Fruit fly (Drosophila melanogaster): Measurements from ENCODE around the gene Bet5.
A peak's percentile ranks its signal among the peaks of the same experiment; 100 is the strongest.

Bet5 gene

dm6 chr3R:30179934-30180333, at the start of gene Bet5:
Gene Bet5, plus strand, starts transcription at chr3R:30180232.
- no peak for TF ChIP-seq CG1620 (GFP tag; optimal IDR thresholded peaks at IDR 0.05)
- no peak for TF ChIP-seq CG7101 (tag; optimal IDR thresholded peaks at IDR 0.05)
- TF ChIP-seq pad (GFP tag; optimal IDR thresholded peaks at IDR 0.05) = no peak
- TF ChIP-seq Crg-1 (GFP tag; optimal IDR thresholded peaks at IDR 0.05) = no peak
- no peak for TF ChIP-seq toe (GFP tag; optimal IDR thresholded peaks at IDR 0.05)
- TF ChIP-seq Hr96 (GFP tag; optimal IDR thresholded peaks at IDR 0.05) = no peak
- TF ChIP-seq CG11617 (GFP tag; optimal IDR thresholded peaks at IDR 0.05) = no peak
- no peak for TF ChIP-seq CG12768 (GFP tag; optimal IDR thresholded peaks at IDR 0.05)
- no peak for TF ChIP-seq Clk (GFP tag; optimal IDR thresholded peaks at IDR 0.05)
- no peak for TF ChIP-seq CG14711 (tag; optimal IDR thresholded peaks at IDR 0.05)

- TF ChIP-seq ovo (GFP tag; optimal IDR thresholded peaks at IDR 0.05) (no peak), CG33017 (tag; optimal IDR thresholded peaks at IDR 0.05) (no peak)
Measured at dm6 chr3R:30132295-30132694, 47.7 kb upstream of the Bet5 start, which contains the start of gene CG31029. Gene CG31029, minus strand, starts transcription at chr3R:30132395.

dm6 chr3R:30134063-30135047, 45.7 kb upstream of the Bet5 start, which contains the start of gene Tpi:
Gene Tpi, minus strand, starts transcription at chr3R:30134599.
- TF ChIP-seq ovo (GFP tag; optimal IDR thresholded peaks at IDR 0.05) (peak; percentile 50), CG33017 (tag; optimal IDR thresholded peaks at IDR 0.05) (peak; percentile 32), tj (GFP tag; optimal IDR thresholded peaks at IDR 0.05) (peak; percentile 24), bab1 (GFP tag; optimal IDR thresholded peaks at IDR 0.05) (peak; percentile 57), CG7101 (tag; optimal IDR thresholded peaks at IDR 0.05) (peak; percentile 33), Hr96 (GFP tag; optimal IDR thresholded peaks at IDR 0.05) (no peak), pad (GFP tag; optimal IDR thresholded peaks at IDR 0.05) (peak; percentile 71), cic (GFP tag; optimal IDR thresholded peaks at IDR 0.05) (no peak), CG12768 (GFP tag; optimal IDR thresholded peaks at IDR 0.05) (peak; percentile 41), CG11617 (GFP tag; optimal IDR thresholded peaks at IDR 0.05) (peak; percentile 8), CG5204 (GFP tag; optimal IDR thresholded peaks at IDR 0.05) (no peak), toe (GFP tag; optimal IDR thresholded peaks at IDR 0.05) (no peak), CG1620 (GFP tag; optimal IDR thresholded peaks at IDR 0.05) (peak; percentile 12), CG14711 (tag; optimal IDR thresholded peaks at IDR 0.05) (peak; percentile 38)

dm6 chr3R:30149506-30149905, 30.5 kb upstream of the Bet5 start, which contains the start of gene AdoR:
Gene AdoR, minus strand, starts transcription at chr3R:30149606.
- TF ChIP-seq CG14711 (tag; optimal IDR thresholded peaks at IDR 0.05) = no peak
- no peak for TF ChIP-seq Hr96 (GFP tag; optimal IDR thresholded peaks at IDR 0.05)
- no peak for TF ChIP-seq toe (GFP tag; optimal IDR thresholded peaks at IDR 0.05)
- TF ChIP-seq CG1620 (GFP tag; optimal IDR thresholded peaks at IDR 0.05) = no peak
- TF ChIP-seq CG11617 (GFP tag; optimal IDR thresholded peaks at IDR 0.05) = no peak
- no peak for TF ChIP-seq CG7045 (GFP tag; optimal IDR thresholded peaks at IDR 0.05)
- TF ChIP-seq CG5204 (GFP tag; optimal IDR thresholded peaks at IDR 0.05) = no peak
- TF ChIP-seq CG33017 (tag; optimal IDR thresholded peaks at IDR 0.05) = no peak
- no peak for TF ChIP-seq ovo (GFP tag; optimal IDR thresholded peaks at IDR 0.05)
- no peak for TF ChIP-seq Crg-1 (GFP tag; optimal IDR thresholded peaks at IDR 0.05)
- no peak for TF ChIP-seq kay (GFP tag; ENCODE audit: borderline replicate concordance)
- no peak for TF ChIP-seq pad (GFP tag; optimal IDR thresholded peaks at IDR 0.05)
- TF ChIP-seq bab1 (GFP tag; optimal IDR thresholded peaks at IDR 0.05) = no peak
- TF ChIP-seq tj (GFP tag; optimal IDR thresholded peaks at IDR 0.05) = no peak
- TF ChIP-seq cic (GFP tag; optimal IDR thresholded peaks at IDR 0.05) = no peak
- TF ChIP-seq CG7101 (tag; optimal IDR thresholded peaks at IDR 0.05) = no peak
- TF ChIP-seq CG12768 (GFP tag; optimal IDR thresholded peaks at IDR 0.05) = no peak
- TF ChIP-seq cnc (optimal IDR thresholded peaks at IDR 0.05) = no peak
- TF ChIP-seq Clk (GFP tag; optimal IDR thresholded peaks at IDR 0.05) = no peak
- TF ChIP-seq Mnt (GFP tag; optimal IDR thresholded peaks at IDR 0.05) = no peak

dm6 chr3R:30150602-30151001, 29.4 kb upstream of the Bet5 start:
- TF ChIP-seq Hr96 (GFP tag; optimal IDR thresholded peaks at IDR 0.05) (no peak), CG5204 (GFP tag; optimal IDR thresholded peaks at IDR 0.05) (no peak), cnc (optimal IDR thresholded peaks at IDR 0.05) (no peak), CG14711 (tag; optimal IDR thresholded peaks at IDR 0.05) (no peak), tj (GFP tag; optimal IDR thresholded peaks at IDR 0.05) (no peak), pad (GFP tag; optimal IDR thresholded peaks at IDR 0.05) (no peak), kay (GFP tag; ENCODE audit: borderline replicate concordance) (no peak), toe (GFP tag; optimal IDR thresholded peaks at IDR 0.05) (no peak)

- TF ChIP-seq CG11617 (GFP tag; optimal IDR thresholded peaks at IDR 0.05) = peak; percentile 38
- peak; percentile 72 for TF ChIP-seq CG5204 (GFP tag; optimal IDR thresholded peaks at IDR 0.05)
- TF ChIP-seq pad (GFP tag; optimal IDR thresholded peaks at IDR 0.05) = peak; percentile 53
- TF ChIP-seq Mnt (GFP tag; optimal IDR thresholded peaks at IDR 0.05) = no peak
- TF ChIP-seq CG14711 (tag; optimal IDR thresholded peaks at IDR 0.05) = peak; percentile 46
- peak; percentile 40 for TF ChIP-seq CG33017 (tag; optimal IDR thresholded peaks at IDR 0.05)
- TF ChIP-seq cic (GFP tag; optimal IDR thresholded peaks at IDR 0.05) = no peak
- peak; percentile 71 for TF ChIP-seq Hr96 (GFP tag; optimal IDR thresholded peaks at IDR 0.05)
- peak; percentile 84 for TF ChIP-seq CG12768 (GFP tag; optimal IDR thresholded peaks at IDR 0.05)
- TF ChIP-seq CG1620 (GFP tag; optimal IDR thresholded peaks at IDR 0.05) = peak; percentile 62
- TF ChIP-seq Crg-1 (GFP tag; optimal IDR thresholded peaks at IDR 0.05) = peak; percentile 43
- TF ChIP-seq tj (GFP tag; optimal IDR thresholded peaks at IDR 0.05) = peak; percentile 94
- TF ChIP-seq CG7045 (GFP tag; optimal IDR thresholded peaks at IDR 0.05) = peak; percentile 73
- no peak for TF ChIP-seq kay (GFP tag; ENCODE audit: borderline replicate concordance)
- peak; percentile 62 for TF ChIP-seq bab1 (GFP tag; optimal IDR thresholded peaks at IDR 0.05)
- TF ChIP-seq toe (GFP tag; optimal IDR thresholded peaks at IDR 0.05) = peak; percentile 54
- TF ChIP-seq cnc (optimal IDR thresholded peaks at IDR 0.05) = no peak
- TF ChIP-seq Clk (GFP tag; optimal IDR thresholded peaks at IDR 0.05) = peak; percentile 65
- peak; percentile 8 for TF ChIP-seq ovo (GFP tag; optimal IDR thresholded peaks at IDR 0.05)
- TF ChIP-seq CG7101 (tag; optimal IDR thresholded peaks at IDR 0.05) = peak; percentile 77
Measured at dm6 chr3R:30151300-30152109, 28.5 kb upstream of the Bet5 start, which contains the start of gene CG15529. Gene CG15529, plus strand, starts transcription at chr3R:30152059.
